Fruit fly (Drosophila melanogaster): Measurements from ENCODE around the gene CG31642.

The CG31642 gene

dm6 chr2L:6127478-6127877 lies 9.2 kb downstream of the CG31642 start, which contains the start of gene WDR79:
Gene WDR79, minus strand, starts transcription at chr2L:6127775.
- TF ChIP-seq CG34367 (tag; optimal IDR thresholded peaks at IDR 0.05) (no peak), CG17806 (tag; optimal IDR thresholded peaks at IDR 0.05) (no peak), CG10348 (GFP tag; IDR thresholded peaks at IDR 0.05) (no peak), EcR (GFP tag; optimal IDR thresholded peaks at IDR 0.05) (no peak), D1 (tag; optimal IDR thresholded peaks at IDR 0.05) (no peak), CG32121 (GFP tag; IDR thresholded peaks at IDR 0.05) (no peak), gl (tag; optimal IDR thresholded peaks at IDR 0.05) (no peak), CG15710 (tag; optimal IDR thresholded peaks at IDR 0.05) (no peak), rn (GFP tag; IDR thresholded peaks at IDR 0.05) (no peak), CG8159 (tag; optimal IDR thresholded peaks at IDR 0.05) (no peak)

DNA sequence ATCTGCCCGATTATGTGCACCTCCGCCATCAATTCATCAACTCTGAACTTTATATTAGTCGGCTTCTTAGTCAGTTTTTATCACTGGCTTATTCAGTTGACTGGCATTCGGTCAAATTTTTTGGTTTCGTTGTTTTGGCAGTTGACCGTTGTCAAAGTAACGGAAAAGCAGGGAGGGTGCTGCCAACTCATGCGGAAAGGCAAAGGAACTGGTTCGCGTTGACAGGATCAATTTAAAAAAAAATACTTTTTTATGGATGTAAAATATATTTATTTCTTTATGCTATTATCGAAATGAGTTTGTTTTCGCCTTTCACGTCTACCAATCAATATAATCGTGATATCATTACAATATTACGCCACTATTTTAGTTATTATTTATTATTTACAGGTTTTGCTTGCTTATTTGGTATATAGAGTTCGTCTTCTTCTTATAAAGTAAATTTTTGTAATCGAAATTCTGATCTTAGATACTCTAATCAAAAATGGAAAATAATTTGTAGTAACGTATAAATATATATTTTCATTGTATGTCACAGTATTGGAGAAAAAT lies 12.3 kb downstream of the CG31642 start, which contains the start of the genes B9d2, tctn and CG9222:
Gene B9d2 (minus strand): TSS at position 130 of the 552 bp plus-strand sequence.
Gene tctn (minus strand): TSS at position 130 of the 552 bp plus-strand sequence.
Gene CG9222 (plus strand): TSS at position 502 of the 552 bp plus-strand sequence.
- TF ChIP-seq CG17806 (tag; optimal IDR thresholded peaks at IDR 0.05) (no peak), CG8301 (tag; optimal IDR thresholded peaks at IDR 0.05) (no peak), CG12605 (GFP tag; IDR thresholded peaks at IDR 0.05) (no peak), CG9948 (tag; optimal IDR thresholded peaks at IDR 0.05) (no peak), gl (tag; optimal IDR thresholded peaks at IDR 0.05) (no peak), rn (GFP tag; IDR thresholded peaks at IDR 0.05) (no peak), Pif1A (GFP tag; optimal IDR thresholded peaks at IDR 0.05) (no peak), CG34367 (tag; optimal IDR thresholded peaks at IDR 0.05) (no peak), CG15710 (tag; optimal IDR thresholded peaks at IDR 0.05) (no peak), CG14655 (GFP tag; optimal IDR thresholded peaks at IDR 0.05) (no peak), Pif1B (GFP tag; optimal IDR thresholded peaks at IDR 0.05) (no peak), CG8159 (tag; optimal IDR thresholded peaks at IDR 0.05) (no peak), CG13204 (GFP tag; optimal IDR thresholded peaks at IDR 0.05) (no peak), EcR (GFP tag; optimal IDR thresholded peaks at IDR 0.05) (no peak), Ets98B (GFP tag; IDR thresholded peaks at IDR 0.05) (no peak), CG4496 (GFP tag; IDR thresholded peaks at IDR 0.05) (no peak), CG32121 (GFP tag; IDR thresholded peaks at IDR 0.05) (no peak), fd96Ca (GFP tag; IDR thresholded peaks at IDR 0.05) (no peak)

DNA sequence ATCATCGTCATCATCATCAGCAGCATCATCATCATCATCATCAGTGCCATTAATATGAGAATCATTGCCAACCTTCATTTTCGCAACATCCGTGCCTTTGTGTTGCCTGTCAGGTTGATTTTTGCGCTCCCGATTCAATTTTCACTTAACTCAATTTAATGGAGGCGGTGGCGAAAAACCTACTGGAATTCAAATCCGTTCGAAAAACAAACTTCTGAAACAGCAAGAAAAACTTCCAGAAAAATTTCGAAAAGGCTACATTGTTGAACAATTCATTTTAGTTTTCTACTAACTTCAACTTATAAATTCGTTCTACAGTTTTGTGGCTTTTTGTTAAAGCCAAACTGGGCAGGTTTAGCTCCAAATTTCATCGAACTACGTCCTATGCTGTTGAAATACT lies 20.8 kb downstream of the CG31642 start, which contains the start of gene CG13991:
Gene CG13991 (plus strand): TSS at position 301 of the 400 bp plus-strand sequence.
- TF ChIP-seq CG4496 (GFP tag; IDR thresholded peaks at IDR 0.05): no peak
- no peak for TF ChIP-seq EcR (GFP tag; optimal IDR thresholded peaks at IDR 0.05)
- TF ChIP-seq CG13204 (GFP tag; optimal IDR thresholded peaks at IDR 0.05): no peak
- TF ChIP-seq CG17806 (tag; optimal IDR thresholded peaks at IDR 0.05): no peak
- no peak for TF ChIP-seq D1 (tag; optimal IDR thresholded peaks at IDR 0.05)
- no peak for TF ChIP-seq CG32121 (GFP tag; IDR thresholded peaks at IDR 0.05)
- no peak for TF ChIP-seq Snoo (tag; optimal IDR thresholded peaks at IDR 0.05)
- no peak for TF ChIP-seq CG8159 (tag; optimal IDR thresholded peaks at IDR 0.05)
- no peak for TF ChIP-seq CG34367 (tag; optimal IDR thresholded peaks at IDR 0.05)

dm6 chr2L:6151669-6152068 lies 33.4 kb downstream of the CG31642 start, which contains the start of gene Muc26B:
Gene Muc26B, plus strand, starts transcription at chr2L:6151969.
- TF ChIP-seq Snoo (tag; optimal IDR thresholded peaks at IDR 0.05) (no peak), CG12605 (GFP tag; IDR thresholded peaks at IDR 0.05) (no peak), Pif1B (GFP tag; optimal IDR thresholded peaks at IDR 0.05) (no peak), CG17806 (tag; optimal IDR thresholded peaks at IDR 0.05) (no peak), CG9948 (tag; optimal IDR thresholded peaks at IDR 0.05) (no peak), CG34367 (tag; optimal IDR thresholded peaks at IDR 0.05) (no peak)

DNA sequence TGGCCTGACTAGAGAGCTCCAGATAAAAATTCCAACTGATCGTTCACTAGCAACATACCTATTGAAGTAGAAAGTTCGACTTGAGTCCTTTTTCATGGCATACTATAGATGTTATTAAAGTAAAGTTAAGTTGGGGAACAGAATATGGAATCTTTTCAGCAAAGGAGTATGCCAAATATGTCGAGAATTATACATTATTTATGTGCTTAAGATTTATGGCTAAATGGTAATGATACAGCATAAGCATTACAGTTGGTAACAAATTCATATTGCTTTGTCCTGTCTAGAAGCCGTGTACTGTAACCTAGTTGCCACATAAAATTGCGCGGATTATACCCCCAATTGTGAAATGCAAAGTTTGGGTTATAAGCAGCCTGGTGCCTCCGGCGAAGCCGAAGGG lies 36.7 kb downstream of the CG31642 start, which contains the start of gene CG31639:
Gene CG31639 (minus strand): TSS at position 101 of the 400 bp plus-strand sequence.
- no peak for TF ChIP-seq Ets98B (GFP tag; IDR thresholded peaks at IDR 0.05)
- TF ChIP-seq CG34367 (tag; optimal IDR thresholded peaks at IDR 0.05): no peak
- TF ChIP-seq CG12605 (GFP tag; IDR thresholded peaks at IDR 0.05): no peak
- TF ChIP-seq Pif1A (GFP tag; optimal IDR thresholded peaks at IDR 0.05): no peak
- no peak for TF ChIP-seq CG8301 (tag; optimal IDR thresholded peaks at IDR 0.05)
- no peak for TF ChIP-seq Pif1B (GFP tag; optimal IDR thresholded peaks at IDR 0.05)
- no peak for TF ChIP-seq CG8159 (tag; optimal IDR thresholded peaks at IDR 0.05)
- no peak for TF ChIP-seq CG17806 (tag; optimal IDR thresholded peaks at IDR 0.05)
- no peak for TF ChIP-seq CG32121 (GFP tag; IDR thresholded peaks at IDR 0.05)
- TF ChIP-seq CG14655 (GFP tag; optimal IDR thresholded peaks at IDR 0.05): no peak
- TF ChIP-seq CG10348 (GFP tag; IDR thresholded peaks at IDR 0.05): no peak
- no peak for TF ChIP-seq CG4496 (GFP tag; IDR thresholded peaks at IDR 0.05)
- TF ChIP-seq fd96Ca (GFP tag; IDR thresholded peaks at IDR 0.05): no peak
- TF ChIP-seq gl (tag; optimal IDR thresholded peaks at IDR 0.05): no peak
- no peak for TF ChIP-seq Snoo (tag; optimal IDR thresholded peaks at IDR 0.05)

DNA sequence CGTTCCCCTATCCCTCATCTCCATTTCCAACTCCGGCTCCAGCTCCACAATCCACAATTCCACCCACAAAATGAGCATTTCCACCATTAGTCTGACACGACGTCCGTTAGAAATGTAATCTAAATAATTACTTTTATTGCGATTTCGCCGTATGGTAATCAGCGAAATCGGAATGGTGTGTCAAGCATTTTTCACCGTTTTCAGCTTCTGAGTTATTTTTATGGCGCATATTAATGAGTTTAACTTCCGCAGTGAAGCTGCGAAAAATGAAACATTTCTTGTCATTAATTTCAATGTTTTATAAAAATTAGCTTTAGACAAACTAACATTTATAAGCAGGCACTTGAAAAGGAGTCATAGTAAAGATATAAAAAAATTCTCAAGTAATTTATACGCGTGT lies 41.8 kb downstream of the CG31642 start, which contains the start of gene CG13989:
Gene CG13989 (plus strand): TSS at position 301 of the 400 bp plus-strand sequence.
- TF ChIP-seq CG34367 (tag; optimal IDR thresholded peaks at IDR 0.05): no peak
- TF ChIP-seq CG10348 (GFP tag; IDR thresholded peaks at IDR 0.05): no peak
- TF ChIP-seq CG15710 (tag; optimal IDR thresholded peaks at IDR 0.05): no peak
- no peak for TF ChIP-seq CG9948 (tag; optimal IDR thresholded peaks at IDR 0.05)
- no peak for TF ChIP-seq Ets98B (GFP tag; IDR thresholded peaks at IDR 0.05)
- no peak for TF ChIP-seq fd96Ca (GFP tag; IDR thresholded peaks at IDR 0.05)
- TF ChIP-seq gl (tag; optimal IDR thresholded peaks at IDR 0.05): no peak
- TF ChIP-seq EcR (GFP tag; optimal IDR thresholded peaks at IDR 0.05): no peak
- TF ChIP-seq CG32121 (GFP tag; IDR thresholded peaks at IDR 0.05): no peak
- no peak for TF ChIP-seq CG4496 (GFP tag; IDR thresholded peaks at IDR 0.05)
- no peak for TF ChIP-seq Pif1A (GFP tag; optimal IDR thresholded peaks at IDR 0.05)
- TF ChIP-seq Pif1B (GFP tag; optimal IDR thresholded peaks at IDR 0.05): no peak
- no peak for TF ChIP-seq CG12605 (GFP tag; IDR thresholded peaks at IDR 0.05)
- TF ChIP-seq CG17806 (tag; optimal IDR thresholded peaks at IDR 0.05): no peak
- TF ChIP-seq CG14655 (GFP tag; optimal IDR thresholded peaks at IDR 0.05): no peak
- TF ChIP-seq rn (GFP tag; IDR thresholded peaks at IDR 0.05): no peak
- no peak for TF ChIP-seq CG8159 (tag; optimal IDR thresholded peaks at IDR 0.05)
